Worm (Caenorhabditis elegans) whole organism, dauer: Measurements from ENCODE around the gene rgs-5.

ENCODE experiments used
- unc-62 ChIP-seq: sonication (generic microtip); optimal IDR thresholded peaks from 2 replicates; lab custom pipeline; 2017; ENCODE audit warnings: missing biosample characterization, missing genetic modification reagents, missing genetic modification characterization

Gene rgs-5

ce11 chrIII:5737708-5738107 lies 39.4 kb downstream of the rgs-5 start, which contains the start of gene B0244.6:
Gene B0244.6 (plus strand): TSS chrIII:5738008.
- TF ChIP-seq unc-62 (GFP tag; lab: Kevin White, UChicago), result no peak

ce11 chrIII:5740666-5741065 lies 42.3 kb downstream of the rgs-5 start, which contains the start of gene B0244.16:
Gene B0244.16 (plus strand): TSS chrIII:5740966.
- no peak for TF ChIP-seq unc-62 (GFP tag; lab: Kevin White, UChicago)

- TF ChIP-seq unc-62 (GFP tag; lab: Kevin White, UChicago), result no peak
These were observed 44.7 kb downstream of the rgs-5 start, which contains the start of gene B0244.15 for ce11 chrIII:5743084-5743483. Gene B0244.15 (plus strand): TSS chrIII:5743384.

ce11 chrIII:5744579-5744978 lies 46.2 kb downstream of the rgs-5 start, which contains the start of gene B0244.5:
Gene B0244.5 (plus strand): TSS chrIII:5744879.
- TF ChIP-seq unc-62 (GFP tag; lab: Kevin White, UChicago), result no peak

DNA sequence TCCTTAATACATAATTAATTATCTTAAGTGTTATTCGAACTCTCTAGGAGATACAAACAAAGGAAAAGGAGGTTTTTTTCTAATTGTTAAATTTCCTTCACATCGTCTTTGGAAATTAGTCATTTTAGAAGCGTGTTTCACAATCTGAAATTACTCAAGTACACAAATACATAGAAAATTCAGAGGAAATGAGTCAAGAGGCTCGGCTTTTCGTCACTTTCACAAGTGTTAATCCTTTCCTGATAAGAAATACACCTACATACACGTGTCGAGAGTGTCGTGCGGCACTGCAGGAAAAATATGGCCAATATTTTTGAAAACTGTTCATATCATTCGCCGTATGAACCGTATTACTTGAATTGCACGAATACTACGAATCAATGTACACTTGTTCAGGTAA lies 48.8 kb downstream of the rgs-5 start, which contains the start of gene B0244.4:
Gene B0244.4 (plus strand): TSS at position 301 of the 400 bp plus-strand sequence.
- TF ChIP-seq unc-62 (GFP tag; lab: Kevin White, UChicago), result no peak

DNA sequence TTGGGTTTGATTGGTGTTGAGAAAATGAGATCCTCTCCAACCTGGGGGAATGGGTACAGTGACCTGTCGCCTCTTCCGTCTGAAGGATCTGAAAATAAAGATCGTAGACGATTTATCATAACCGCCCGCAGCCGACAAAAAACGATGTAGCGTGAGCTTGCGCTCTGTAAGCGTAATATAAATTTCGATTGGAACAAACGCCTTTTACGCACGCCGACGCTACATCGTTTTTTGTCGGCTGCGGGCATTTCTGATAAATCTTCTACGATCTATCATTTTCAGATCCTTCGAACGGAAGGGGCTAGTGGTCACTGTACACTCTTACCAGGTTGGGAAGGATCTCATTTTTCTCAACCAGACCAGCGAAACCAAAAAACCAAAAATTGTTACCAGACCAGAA lies 50.0 kb downstream of the rgs-5 start:
- TF ChIP-seq unc-62 (GFP tag; lab: Kevin White, UChicago), result no peak

DNA sequence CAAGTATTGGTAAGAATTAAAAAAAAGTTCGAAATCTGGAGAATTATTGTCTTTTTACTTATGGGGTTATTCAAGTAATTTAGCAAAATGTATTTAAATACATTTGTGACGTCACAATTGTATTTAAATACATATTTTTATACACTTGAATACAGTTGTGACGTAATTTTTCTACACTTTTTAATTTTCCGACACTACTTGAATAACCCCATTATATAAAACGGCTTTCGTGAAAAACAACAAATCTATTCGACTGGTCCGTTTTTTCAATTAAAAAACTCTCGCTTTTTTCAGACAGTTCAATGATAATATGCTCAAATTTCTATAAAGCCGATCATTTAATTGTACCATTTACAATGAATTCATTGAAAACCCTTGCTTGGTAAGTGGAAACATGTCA lies 52.1 kb downstream of the rgs-5 start:
- TF ChIP-seq unc-62 (GFP tag; lab: Kevin White, UChicago), result no peak
